Worm (Caenorhabditis elegans) whole organism, L4/young adult: ENCODE results near the gene C35D10.17.

Experiments
- dao-5 ChIP-seq: sonication (generic microtip); optimal IDR thresholded peaks from 2 replicates; lab custom pipeline; 2016; ENCODE audit warnings: missing genotype, missing genetic modification characterization, moderate library complexity, missing compliant biosample characterization
- him-1 ChIP-seq: sonication (generic microtip); optimal IDR thresholded peaks from 2 replicates; lab custom pipeline; 2016; ENCODE audit warnings: missing genotype, missing genetic modification reagents, missing genetic modification characterization, missing compliant biosample characterization

- no peak for TF ChIP-seq him-1 (tag; lab: Kevin White, UChicago)
- TF ChIP-seq dao-5 (tag; lab: Kevin White, UChicago), result no peak
These were observed 24.1 kb downstream of the C35D10.17 start, which contains the start of gene F26F4.5 for ce11 chrIII:4890997-4891396.
